Worm (Caenorhabditis elegans): Measurements from ENCODE around the gene H13N06.2.

Gene H13N06.2

DNA sequence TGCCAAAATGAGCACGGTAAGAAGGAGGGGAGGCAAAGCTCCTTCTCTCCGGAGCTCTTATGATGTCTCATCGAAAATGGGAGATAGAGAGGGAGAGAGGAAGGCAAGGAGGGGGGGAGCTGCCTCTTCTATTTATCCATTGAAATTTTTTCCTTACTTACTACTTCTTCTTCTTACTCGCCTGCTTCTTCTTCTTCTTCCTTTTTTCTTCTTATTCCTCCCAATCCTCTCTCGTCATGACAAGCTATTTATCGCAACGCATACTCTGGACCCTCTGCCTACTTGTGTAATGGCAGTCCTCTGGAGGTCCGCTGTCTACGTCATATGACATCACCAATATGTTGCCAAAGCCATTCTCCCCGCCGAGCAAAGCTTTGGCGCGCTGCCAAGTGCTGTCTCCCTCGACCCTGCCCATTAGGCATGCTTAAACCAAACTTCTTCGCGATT, 47.3 kb downstream of the H13N06.2 start (continued):
- TF ChIP-seq K02D7.2 (tag; optimal IDR thresholded peaks at IDR 0.05), result no peak
- no peak for TF ChIP-seq ahr-1 (tag; optimal IDR thresholded peaks at IDR 0.05)
- TF ChIP-seq unc-42 (tag; optimal IDR thresholded peaks at IDR 0.05), result peak; percentile 93
- TF ChIP-seq pha-2 (tag; optimal IDR thresholded peaks at IDR 0.05), result no peak
- TF ChIP-seq nhr-11 (tag; optimal IDR thresholded peaks at IDR 0.05), result no peak
- TF ChIP-seq ceh-48 (tag; optimal IDR thresholded peaks at IDR 0.05), result no peak
- no peak for TF ChIP-seq F13H6.1 (tag; optimal IDR thresholded peaks at IDR 0.05)
- TF ChIP-seq K09A11.1 (tag; optimal IDR thresholded peaks at IDR 0.05; ENCODE audit: insufficient read depth), result no peak
- TF ChIP-seq ceh-18 (tag; optimal IDR thresholded peaks at IDR 0.05), result peak; percentile 59
- peak; percentile 59 for TF ChIP-seq ceh-34 (tag; optimal IDR thresholded peaks at IDR 0.05)
- no peak for TF ChIP-seq odd-2 (tag; optimal IDR thresholded peaks at IDR 0.05)
- no peak for TF ChIP-seq dve-1 (tag; optimal IDR thresholded peaks at IDR 0.05)
- TF ChIP-seq ceh-6 (GFP tag; optimal IDR thresholded peaks at IDR 0.05), result peak; percentile 19
- no peak for TF ChIP-seq pax-1 (tag; optimal IDR thresholded peaks at IDR 0.05)
- no peak for TF ChIP-seq npax-4 (tag; optimal IDR thresholded peaks at IDR 0.05)
- TF ChIP-seq hlh-30 (tag; optimal IDR thresholded peaks at IDR 0.05; ENCODE audit: insufficient read depth), result peak; percentile 66
- TF ChIP-seq fax-1 (tag; optimal IDR thresholded peaks at IDR 0.05), result no peak

DNA sequence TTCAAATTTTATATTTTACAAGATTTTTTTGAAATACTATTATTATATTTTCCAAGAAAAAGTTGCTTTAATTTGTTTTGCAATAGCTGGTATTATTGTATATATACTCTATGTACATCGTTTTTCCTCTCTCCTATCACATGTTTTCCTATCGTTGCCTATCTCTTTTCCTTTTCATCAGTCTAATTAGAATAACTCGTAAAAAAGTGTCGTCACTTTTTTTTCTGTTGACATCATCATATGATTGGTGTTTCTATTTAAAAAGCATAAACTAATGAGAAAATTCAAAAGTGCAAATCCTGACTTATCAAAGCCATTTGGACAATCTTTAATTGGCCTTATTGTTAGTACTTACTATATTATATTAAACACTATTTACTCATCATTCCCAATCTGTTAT, 48.1 kb downstream of the H13N06.2 start:
- TF ChIP-seq elt-2 (tag; optimal IDR thresholded peaks at IDR 0.05), result peak; percentile 20
- TF ChIP-seq ets-4 (tag; optimal IDR thresholded peaks at IDR 0.05), result no peak
- no peak for TF ChIP-seq ceh-6 (GFP tag; optimal IDR thresholded peaks at IDR 0.05)

ce11 chrX:15537362-15537761, 49.5 kb downstream of the H13N06.2 start, which contains the start of the genes olrn-1 and C02C6.14:
Gene olrn-1 (plus strand): TSS chrX:15537662.
Gene C02C6.14 (plus strand): TSS chrX:15537665.
- TF ChIP-seq pag-3 (tag; optimal IDR thresholded peaks at IDR 0.05; ENCODE audit: borderline replicate concordance), result no peak

DNA sequence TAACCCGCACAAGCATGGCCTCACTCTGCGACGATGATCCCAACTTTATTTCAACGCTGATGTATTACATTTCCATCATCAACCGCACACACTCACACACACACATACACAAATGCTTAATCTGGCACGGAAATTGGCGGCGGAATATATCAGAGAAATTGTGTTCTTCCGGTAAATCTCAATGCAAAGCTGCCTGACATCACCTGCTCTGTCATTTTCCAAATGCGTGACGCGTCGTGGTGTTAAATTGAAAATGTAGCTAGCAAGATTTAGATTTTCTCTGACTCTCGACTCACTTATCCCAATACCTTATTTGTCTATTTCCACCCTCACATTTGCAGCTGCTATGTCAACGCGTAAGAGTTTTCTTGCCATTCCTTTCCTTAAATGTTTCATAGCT, 51.4 kb downstream of the H13N06.2 start:
- TF ChIP-seq unc-55 (GFP tag; optimal IDR thresholded peaks at IDR 0.05) (no peak), lim-6 (tag; optimal IDR thresholded peaks at IDR 0.05) (no peak), pax-1 (tag; optimal IDR thresholded peaks at IDR 0.05) (no peak), ama-1 (optimal IDR thresholded peaks at IDR 0.05) (no peak), sox-4 (tag; optimal IDR thresholded peaks at IDR 0.05) (no peak), madf-2 (tag; optimal IDR thresholded peaks at IDR 0.05) (no peak), tbx-7 (tag; optimal IDR thresholded peaks at IDR 0.05) (no peak), nhr-232 (tag; optimal IDR thresholded peaks at IDR 0.05) (no peak), hlh-30 (tag; optimal IDR thresholded peaks at IDR 0.05; ENCODE audit: insufficient read depth) (no peak), hlh-13 (GFP tag; optimal IDR thresholded peaks at IDR 0.05) (no peak), fax-1 (tag; optimal IDR thresholded peaks at IDR 0.05) (no peak), ceh-45 (GFP tag; IDR thresholded peaks at IDR 0.05) (no peak), ceh-48 (tag; optimal IDR thresholded peaks at IDR 0.05) (no peak), unc-42 (tag; optimal IDR thresholded peaks at IDR 0.05) (no peak), pha-4 (tag; optimal IDR thresholded peaks at IDR 0.05) (no peak), npax-4 (tag; optimal IDR thresholded peaks at IDR 0.05) (no peak)

DNA sequence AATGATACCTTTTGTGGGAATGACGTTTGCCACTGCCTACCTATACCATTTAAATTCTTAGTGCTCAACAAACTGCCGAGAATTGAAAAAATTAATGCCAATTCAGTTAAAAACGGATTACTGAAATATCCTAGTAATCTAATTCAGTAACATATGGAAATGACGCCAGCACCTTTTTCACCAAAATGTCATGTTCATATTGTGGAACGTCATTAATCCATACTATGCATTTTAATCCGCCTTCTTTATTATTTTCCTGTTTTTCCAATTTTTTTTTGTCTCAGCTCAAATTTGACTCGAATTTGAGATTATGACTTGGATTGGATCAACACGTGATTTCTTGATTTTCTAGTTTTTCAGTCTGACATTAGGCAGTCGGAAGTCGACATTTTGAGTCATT, 53.5 kb downstream of the H13N06.2 start:
- TF ChIP-seq npax-4 (tag; optimal IDR thresholded peaks at IDR 0.05), result no peak
- no peak for TF ChIP-seq syd-9 (tag; optimal IDR thresholded peaks at IDR 0.05)
- no peak for TF ChIP-seq zip-5 (tag; optimal IDR thresholded peaks at IDR 0.05)
- TF ChIP-seq hlh-15 (tag; optimal IDR thresholded peaks at IDR 0.05), result no peak
- no peak for TF ChIP-seq unc-55 (GFP tag; optimal IDR thresholded peaks at IDR 0.05)
- no peak for TF ChIP-seq elt-4 (tag; optimal IDR thresholded peaks at IDR 0.05)
- no peak for TF ChIP-seq unc-42 (tag; optimal IDR thresholded peaks at IDR 0.05)
- TF ChIP-seq pax-1 (tag; optimal IDR thresholded peaks at IDR 0.05), result no peak
- no peak for TF ChIP-seq T23F11.4 (GFP tag; optimal IDR thresholded peaks at IDR 0.05)
- no peak for TF ChIP-seq K02D7.2 (tag; optimal IDR thresholded peaks at IDR 0.05)
- no peak for TF ChIP-seq pag-3 (tag; optimal IDR thresholded peaks at IDR 0.05; ENCODE audit: borderline replicate concordance)
- no peak for TF ChIP-seq pqm-1 (tag; optimal IDR thresholded peaks at IDR 0.05)
- TF ChIP-seq Y22D7AL.16 (tag; optimal IDR thresholded peaks at IDR 0.05), result no peak

All from whole organism, late embryonic.